Fruit fly (Drosophila melanogaster) whole organism, adult: ENCODE results near the gene CG42554.

Source experiments
- CG11617 ChIP-seq: fragments of 200-800 bp; sonication (Bioruptor generic); optimal IDR thresholded peaks from 2 replicates; lab custom pipeline; 2017; ENCODE audit warnings: mild to moderate bottlenecking, missing biosample characterization, missing genetic modification reagents, missing genetic modification characterization
- CG12768 ChIP-seq: fragments of 200-800 bp; sonication (Bioruptor generic); optimal IDR thresholded peaks from 2 replicates; lab custom pipeline; 2017; ENCODE audit warnings: missing biosample characterization, missing genetic modification characterization, mild to moderate bottlenecking, moderate library complexity, missing genetic modification reagents
- CG1620 ChIP-seq: fragments of 200-800 bp; sonication (Bioruptor generic); optimal IDR thresholded peaks from 2 replicates; lab custom pipeline; 2016; ENCODE audit warnings: missing biosample characterization, missing genetic modification characterization
- CG33017 ChIP-seq: fragments of 200-800 bp; sonication (Bioruptor generic); optimal IDR thresholded peaks from 2 replicates; lab custom pipeline; 2018; ENCODE audit warnings: missing biosample characterization, mild to moderate bottlenecking, missing genetic modification characterization, moderate library complexity
- CG5204 ChIP-seq: fragments of 200-800 bp; sonication (Bioruptor generic); optimal IDR thresholded peaks from 2 replicates; lab custom pipeline; 2016; ENCODE audit warnings: missing biosample characterization, missing genetic modification characterization
- CG7045 ChIP-seq: fragments of 200-800 bp; sonication (Bioruptor generic); optimal IDR thresholded peaks from 2 replicates; lab custom pipeline; 2017; ENCODE audit warnings: missing biosample characterization, mild to moderate bottlenecking, missing genetic modification characterization
- Clk ChIP-seq: fragments of 200-800 bp; sonication (Bioruptor generic); optimal IDR thresholded peaks from 2 replicates; lab custom pipeline; 2017; ENCODE audit warnings: missing biosample characterization, missing genetic modification characterization
- Crg-1 ChIP-seq: fragments of 200-800 bp; sonication (Bioruptor generic); optimal IDR thresholded peaks from 2 replicates; lab custom pipeline; 2016; ENCODE audit warnings: missing biosample characterization, missing genetic modification characterization
- Mnt ChIP-seq: fragments of 200-800 bp; sonication (Bioruptor generic); optimal IDR thresholded peaks from 2 replicates; lab custom pipeline; 2016; ENCODE audit warnings: missing biosample characterization, mild to moderate bottlenecking, missing genetic modification characterization
- bab1 ChIP-seq: fragments of 200-800 bp; sonication (Bioruptor generic); optimal IDR thresholded peaks from 3 replicates; lab custom pipeline; 2019; ENCODE audit warnings: missing biosample characterization, mild to moderate bottlenecking, missing genetic modification characterization, moderate library complexity
- cic ChIP-seq: fragments of 200-800 bp; sonication (Bioruptor generic); optimal IDR thresholded peaks from 2 replicates; lab custom pipeline; 2017; ENCODE audit warnings: missing biosample characterization, mild to moderate bottlenecking, missing genetic modification characterization, moderate library complexity
- ovo ChIP-seq: fragments of 200-800 bp; sonication (Bioruptor generic); optimal IDR thresholded peaks from 2 replicates; lab custom pipeline; 2016; ENCODE audit warnings: missing biosample characterization, missing genetic modification characterization
- tj ChIP-seq: fragments of 200-800 bp; sonication (Bioruptor generic); optimal IDR thresholded peaks from 3 replicates; lab custom pipeline; 2017; ENCODE audit warnings: missing biosample characterization, mild to moderate bottlenecking, missing genetic modification characterization, moderate library complexity
- toe ChIP-seq: fragments of 200-800 bp; sonication (Bioruptor generic); optimal IDR thresholded peaks from 2 replicates; lab custom pipeline; 2016; ENCODE audit warnings: missing biosample characterization, missing genetic modification characterization

dm6 chr3L:821951-822350 lies 13.5 kb upstream of the CG42554 start:
- no peak for TF ChIP-seq Clk (GFP tag; lab: Kevin White, UChicago)
- TF ChIP-seq cic: no peak
- TF ChIP-seq CG7045 (GFP tag; lab: Kevin White, UChicago): no peak
- no peak for TF ChIP-seq CG11617
- TF ChIP-seq ovo (GFP tag; lab: Kevin White, UChicago): no peak
- no peak for TF ChIP-seq toe
- no peak for TF ChIP-seq CG5204 (GFP tag; lab: Kevin White, UChicago)
- TF ChIP-seq Mnt (GFP tag; lab: Kevin White, UChicago): no peak
- no peak for TF ChIP-seq CG12768
- no peak for TF ChIP-seq CG33017 (tag; lab: Kevin White, UChicago)
- no peak for TF ChIP-seq tj (GFP tag; lab: Kevin White, UChicago)
- TF ChIP-seq bab1 (GFP tag; lab: Kevin White, UChicago): peak; percentile 3
- no peak for TF ChIP-seq Crg-1
- TF ChIP-seq CG1620 (GFP tag; lab: Kevin White, UChicago): no peak
